Fruit fly (Drosophila melanogaster): Measurements from ENCODE around the gene CG5611.

CG5611 gene

dm6 chr3R:27636010-27636584 is at the start of gene CG5611, which contains the start of gene Mtl:
Gene CG5611, minus strand, starts transcription at chr3R:27636060.
Gene Mtl, plus strand, starts transcription at chr3R:27636412.
- TF ChIP-seq CG34367 (tag; optimal IDR thresholded peaks at IDR 0.05) (peak; percentile 99), CG15710 (tag; optimal IDR thresholded peaks at IDR 0.05) (peak; percentile 100), CG9948 (tag; optimal IDR thresholded peaks at IDR 0.05) (peak; percentile 100), CG8301 (tag; optimal IDR thresholded peaks at IDR 0.05) (peak; percentile 100), CG10348 (GFP tag; IDR thresholded peaks at IDR 0.05) (peak; percentile 99), CG14655 (GFP tag; optimal IDR thresholded peaks at IDR 0.05) (peak; percentile 100), Pif1B (GFP tag; optimal IDR thresholded peaks at IDR 0.05) (peak; percentile 99), fd96Ca (GFP tag; IDR thresholded peaks at IDR 0.05) (peak; percentile 99), D1 (tag; optimal IDR thresholded peaks at IDR 0.05) (peak; percentile 99), CG17806 (tag; optimal IDR thresholded peaks at IDR 0.05) (peak; percentile 100), Snoo (tag; optimal IDR thresholded peaks at IDR 0.05) (peak; percentile 99), Ets98B (GFP tag; IDR thresholded peaks at IDR 0.05) (peak; percentile 100), EcR (GFP tag; optimal IDR thresholded peaks at IDR 0.05) (no peak), rn (GFP tag; IDR thresholded peaks at IDR 0.05) (peak; percentile 100), CG8159 (tag; optimal IDR thresholded peaks at IDR 0.05) (peak; percentile 100), Pif1A (GFP tag; optimal IDR thresholded peaks at IDR 0.05) (peak; percentile 99), CG13204 (GFP tag; optimal IDR thresholded peaks at IDR 0.05) (peak; percentile 97), gl (tag; optimal IDR thresholded peaks at IDR 0.05) (peak; percentile 98), CG12605 (GFP tag; IDR thresholded peaks at IDR 0.05) (peak; percentile 100), CG32121 (GFP tag; IDR thresholded peaks at IDR 0.05) (peak; percentile 100), CG4496 (GFP tag; IDR thresholded peaks at IDR 0.05) (peak; percentile 100)

dm6 chr3R:27685539-27686012 is 49.7 kb upstream of the CG5611 start, which contains the start of gene CG12880:
Gene CG12880, plus strand, starts transcription at chr3R:27685962.
- no peak for TF ChIP-seq EcR (GFP tag; optimal IDR thresholded peaks at IDR 0.05)
- TF ChIP-seq CG32121 (GFP tag; IDR thresholded peaks at IDR 0.05): no peak
- peak; percentile 42 for TF ChIP-seq CG15710 (tag; optimal IDR thresholded peaks at IDR 0.05)
- TF ChIP-seq CG9948 (tag; optimal IDR thresholded peaks at IDR 0.05): peak; percentile 21
- no peak for TF ChIP-seq fd96Ca (GFP tag; IDR thresholded peaks at IDR 0.05)
- no peak for TF ChIP-seq CG17806 (tag; optimal IDR thresholded peaks at IDR 0.05)
- TF ChIP-seq gl (tag; optimal IDR thresholded peaks at IDR 0.05): no peak
- TF ChIP-seq CG13204 (GFP tag; optimal IDR thresholded peaks at IDR 0.05): no peak
- no peak for TF ChIP-seq CG34367 (tag; optimal IDR thresholded peaks at IDR 0.05)
- TF ChIP-seq Pif1B (GFP tag; optimal IDR thresholded peaks at IDR 0.05): peak; percentile 35
- peak; percentile 40 for TF ChIP-seq CG8301 (tag; optimal IDR thresholded peaks at IDR 0.05)
- TF ChIP-seq CG12605 (GFP tag; IDR thresholded peaks at IDR 0.05): no peak
- no peak for TF ChIP-seq rn (GFP tag; IDR thresholded peaks at IDR 0.05)
- TF ChIP-seq CG14655 (GFP tag; optimal IDR thresholded peaks at IDR 0.05): peak; percentile 72
- peak; percentile 57 for TF ChIP-seq CG8159 (tag; optimal IDR thresholded peaks at IDR 0.05)
- peak; percentile 22 for TF ChIP-seq Pif1A (GFP tag; optimal IDR thresholded peaks at IDR 0.05)
- TF ChIP-seq CG4496 (GFP tag; IDR thresholded peaks at IDR 0.05): no peak; the same call in 2 of the 3 replicates
- no peak for TF ChIP-seq D1 (tag; optimal IDR thresholded peaks at IDR 0.05)
- TF ChIP-seq Ets98B (GFP tag; IDR thresholded peaks at IDR 0.05): no peak
- no peak for TF ChIP-seq CG10348 (GFP tag; IDR thresholded peaks at IDR 0.05)
- no peak for TF ChIP-seq Snoo (tag; optimal IDR thresholded peaks at IDR 0.05)

dm6 chr3R:27685074-27685473 is 49.2 kb upstream of the CG5611 start:
- no peak for TF ChIP-seq Pif1A (GFP tag; optimal IDR thresholded peaks at IDR 0.05)
- no peak for TF ChIP-seq CG8159 (tag; optimal IDR thresholded peaks at IDR 0.05)
- TF ChIP-seq CG34367 (tag; optimal IDR thresholded peaks at IDR 0.05): no peak
- no peak for TF ChIP-seq CG32121 (GFP tag; IDR thresholded peaks at IDR 0.05)
- no peak for TF ChIP-seq gl (tag; optimal IDR thresholded peaks at IDR 0.05)
- no peak for TF ChIP-seq CG9948 (tag; optimal IDR thresholded peaks at IDR 0.05)
- peak; percentile 20 for TF ChIP-seq EcR (GFP tag; optimal IDR thresholded peaks at IDR 0.05)
- TF ChIP-seq Snoo (tag; optimal IDR thresholded peaks at IDR 0.05): no peak
- TF ChIP-seq CG8301 (tag; optimal IDR thresholded peaks at IDR 0.05): no peak
- TF ChIP-seq CG13204 (GFP tag; optimal IDR thresholded peaks at IDR 0.05): peak; percentile 77
- TF ChIP-seq Ets98B (GFP tag; IDR thresholded peaks at IDR 0.05): 0 out of 2 replicates have a peak, but pooled peaks have one; percentile 6
- TF ChIP-seq CG12605 (GFP tag; IDR thresholded peaks at IDR 0.05): no peak

- TF ChIP-seq fd96Ca (GFP tag; IDR thresholded peaks at IDR 0.05): no peak
- no peak for TF ChIP-seq Pif1B (GFP tag; optimal IDR thresholded peaks at IDR 0.05)
- TF ChIP-seq CG10348 (GFP tag; IDR thresholded peaks at IDR 0.05): no peak
- no peak for TF ChIP-seq Snoo (tag; optimal IDR thresholded peaks at IDR 0.05)
- TF ChIP-seq CG32121 (GFP tag; IDR thresholded peaks at IDR 0.05): no peak
- TF ChIP-seq CG4496 (GFP tag; IDR thresholded peaks at IDR 0.05): no peak
- TF ChIP-seq CG14655 (GFP tag; optimal IDR thresholded peaks at IDR 0.05): no peak
Observed at dm6 chr3R:27681799-27682198, 45.9 kb upstream of the CG5611 start, which contains the start of gene Sce. Gene Sce, minus strand, starts transcription at chr3R:27682029.

- TF ChIP-seq Snoo (tag; optimal IDR thresholded peaks at IDR 0.05): no peak
- TF ChIP-seq CG34367 (tag; optimal IDR thresholded peaks at IDR 0.05): no peak
- TF ChIP-seq CG12605 (GFP tag; IDR thresholded peaks at IDR 0.05): no peak
- no peak for TF ChIP-seq CG10348 (GFP tag; IDR thresholded peaks at IDR 0.05)
- no peak for TF ChIP-seq CG14655 (GFP tag; optimal IDR thresholded peaks at IDR 0.05)
- no peak for TF ChIP-seq EcR (GFP tag; optimal IDR thresholded peaks at IDR 0.05)
- TF ChIP-seq fd96Ca (GFP tag; IDR thresholded peaks at IDR 0.05): no peak
- TF ChIP-seq CG32121 (GFP tag; IDR thresholded peaks at IDR 0.05): no peak
- TF ChIP-seq Pif1B (GFP tag; optimal IDR thresholded peaks at IDR 0.05): no peak
- no peak for TF ChIP-seq CG15710 (tag; optimal IDR thresholded peaks at IDR 0.05)
- no peak for TF ChIP-seq Ets98B (GFP tag; IDR thresholded peaks at IDR 0.05)
- TF ChIP-seq CG4496 (GFP tag; IDR thresholded peaks at IDR 0.05): no peak
- no peak for TF ChIP-seq CG8301 (tag; optimal IDR thresholded peaks at IDR 0.05)
- no peak for TF ChIP-seq CG8159 (tag; optimal IDR thresholded peaks at IDR 0.05)
- no peak for TF ChIP-seq D1 (tag; optimal IDR thresholded peaks at IDR 0.05)
- no peak for TF ChIP-seq gl (tag; optimal IDR thresholded peaks at IDR 0.05)
Observed at dm6 chr3R:27679667-27680066, 43.8 kb upstream of the CG5611 start.

Data from whole organism, pupa.